Fruit fly (Drosophila melanogaster): Measurements from ENCODE around the gene CG10077.

The CG10077 gene

DNA sequence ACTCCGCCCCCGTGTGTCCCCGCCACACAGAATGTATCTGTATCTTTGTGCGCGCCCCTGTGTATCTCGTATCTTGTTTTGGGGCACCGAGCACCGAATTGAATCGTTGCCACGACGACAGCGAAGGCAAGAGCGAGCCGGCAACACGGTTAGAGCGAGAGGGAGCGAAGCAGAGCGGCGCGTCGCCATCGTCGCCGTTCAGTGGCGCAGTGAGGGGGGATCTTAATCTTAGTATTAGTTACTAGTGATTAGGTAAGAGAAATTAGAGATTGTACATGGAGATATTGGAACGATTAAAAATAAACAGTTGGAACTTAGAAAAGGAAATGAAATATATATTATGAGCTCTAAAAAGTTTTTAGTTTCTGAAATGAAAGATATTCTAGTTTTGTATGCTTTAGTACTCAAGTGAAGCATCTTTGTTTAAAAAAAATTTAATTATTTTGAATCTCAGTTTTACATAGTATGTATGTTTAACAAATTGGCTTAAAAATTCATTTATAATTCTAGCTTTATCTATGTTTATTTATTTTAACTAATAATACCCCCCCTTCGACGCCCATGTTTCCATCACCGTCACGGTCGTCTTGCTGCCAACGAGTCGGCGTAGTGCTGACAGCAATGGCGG is 33.4 kb upstream of the CG10077 start (continued):
- TF ChIP-seq Six4 (GFP tag; optimal IDR thresholded peaks at IDR 0.05) (peak; percentile 83), Ssrp (tag; optimal IDR thresholded peaks at IDR 0.05) (peak; percentile 94), CG13296 (GFP tag; optimal IDR thresholded peaks at IDR 0.05) (peak; percentile 96), tio (GFP tag; optimal IDR thresholded peaks at IDR 0.05) (peak; percentile 89), CG12236 (GFP tag; optimal IDR thresholded peaks at IDR 0.05) (no peak), Hr51 (GFP tag; optimal IDR thresholded peaks at IDR 0.05) (peak; percentile 49 to 94), emc (GFP tag; optimal IDR thresholded peaks at IDR 0.05) (peak; percentile 79), H2.0 (GFP tag; IDR thresholded peaks at IDR 0.05) (peak; percentile 62), CG34376 (GFP tag; optimal IDR thresholded peaks at IDR 0.05) (peak; percentile 88), CG9932 (GFP tag; IDR thresholded peaks at IDR 0.05) (peak; percentile 78), sc (optimal IDR thresholded peaks at IDR 0.05) (no peak), sc (GFP tag; optimal IDR thresholded peaks at IDR 0.05) (peak; percentile 89), lbe (GFP tag; optimal IDR thresholded peaks at IDR 0.05) (no peak), bcd (GFP tag; optimal IDR thresholded peaks at IDR 0.05) (peak; percentile 96), hb (GFP tag; IDR thresholded peaks at IDR 0.05; ENCODE audit: partially characterized antibody) (no peak), CG3847 (GFP tag; IDR thresholded peaks at IDR 0.05) (peak; percentile 81), CG7745 (tag; optimal IDR thresholded peaks at IDR 0.05) (no peak), Gsc (GFP tag; IDR thresholded peaks at IDR 0.05) (peak; percentile 66; the same call in 1 of the 2 replicates), CG10147 (GFP tag; optimal IDR thresholded peaks at IDR 0.05) (peak; percentile 97), CG8944 (GFP tag; optimal IDR thresholded peaks at IDR 0.05) (peak; percentile 63), CG2712 (tag; optimal IDR thresholded peaks at IDR 0.05) (peak; percentile 97), kay (GFP tag; optimal IDR thresholded peaks at IDR 0.05) (peak; percentile 91), br (optimal IDR thresholded peaks at IDR 0.05) (no peak), abd-A (tag; optimal IDR thresholded peaks at IDR 0.05) (peak; percentile 20), unpg (GFP tag; optimal IDR thresholded peaks at IDR 0.05) (peak; percentile 80), Side (GFP tag; optimal IDR thresholded peaks at IDR 0.05) (peak; percentile 72), twi (tag; optimal IDR thresholded peaks at IDR 0.05) (peak; percentile 80)

DNA sequence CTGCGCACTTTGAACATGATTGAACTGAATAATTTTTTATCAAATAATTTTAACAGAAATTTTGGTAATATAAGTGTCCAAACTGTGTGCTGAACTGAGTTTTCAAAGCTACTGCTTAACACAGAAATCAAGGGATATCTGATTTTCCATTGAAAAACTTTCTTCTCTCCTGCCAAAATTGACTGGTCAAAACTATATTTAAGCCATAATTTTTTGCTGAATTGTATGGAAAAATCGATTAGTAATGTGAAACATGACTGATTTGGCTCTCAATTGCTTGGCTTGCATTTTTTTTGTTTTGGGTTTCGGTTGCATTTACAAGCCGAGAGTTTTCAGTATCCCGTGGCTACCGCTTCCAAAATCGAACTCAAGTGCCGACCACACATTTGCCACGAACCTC is 28.8 kb upstream of the CG10077 start, which contains the start of the genes CG32388 and CG43439:
Gene CG32388, minus strand, starts transcription at position 101 of the 400 bp plus-strand sequence.
Gene CG43439, minus strand, starts transcription at position 101 of the 400 bp plus-strand sequence.
- TF ChIP-seq slbo (GFP tag; IDR thresholded peaks at IDR 0.05) (no peak), CG6683 (GFP tag; optimal IDR thresholded peaks at IDR 0.05) (no peak), chif (GFP tag; optimal IDR thresholded peaks at IDR 0.05) (no peak), lab (GFP tag; optimal IDR thresholded peaks at IDR 0.05) (no peak), HLH54F (GFP tag; optimal IDR thresholded peaks at IDR 0.05) (no peak), wor (GFP tag; IDR thresholded peaks at IDR 0.05) (no peak), CG14014 (GFP tag; IDR thresholded peaks at IDR 0.05) (no peak)

dm6 chr3L:6981823-6982222 is 26.1 kb upstream of the CG10077 start:
- TF ChIP-seq CG18764 (GFP tag; optimal IDR thresholded peaks at IDR 0.05) (no peak), Dfd (GFP tag; optimal IDR thresholded peaks at IDR 0.05) (no peak), mam (GFP tag; optimal IDR thresholded peaks at IDR 0.05) (no peak), tx (GFP tag; optimal IDR thresholded peaks at IDR 0.05) (no peak), CG13287 (GFP tag; IDR thresholded peaks at IDR 0.05; ENCODE audit: partially characterized antibody) (no peak), CG3407 (GFP tag; optimal IDR thresholded peaks at IDR 0.05) (no peak), CG11093 (GFP tag; IDR thresholded peaks at IDR 0.05) (no peak), CG1832 (GFP tag; optimal IDR thresholded peaks at IDR 0.05) (no peak), CG6854 (GFP tag; optimal IDR thresholded peaks at IDR 0.05) (no peak), CG10267 (tag; optimal IDR thresholded peaks at IDR 0.05) (peak; percentile 55), Mrtf (GFP tag; IDR thresholded peaks at IDR 0.05) (no peak), NFAT (GFP tag; IDR thresholded peaks at IDR 0.05) (no peak), ap (GFP tag; IDR thresholded peaks at IDR 0.05) (no peak), crc (GFP tag; optimal IDR thresholded peaks at IDR 0.05) (no peak), dati (GFP tag; IDR thresholded peaks at IDR 0.05) (no peak), Dip3 (GFP tag; optimal IDR thresholded peaks at IDR 0.05) (no peak), hb (GFP tag; IDR thresholded peaks at IDR 0.05; ENCODE audit: partially characterized antibody) (no peak), CG18262 (tag; optimal IDR thresholded peaks at IDR 0.05) (peak; percentile 79)

All from whole organism, embryonic.